Worm (Caenorhabditis elegans) whole organism, late embryonic: ENCODE measurements around the gene famh-136.

Experiments used
- C08G9.2 ChIP-seq: sonication (generic microtip); optimal IDR thresholded peaks from 2 replicates; lab custom pipeline; 2016; ENCODE audit warnings: mild to moderate bottlenecking, missing genetic modification characterization, moderate library complexity, missing compliant biosample characterization
- C38D4.7 ChIP-seq: fragments of 200-800 bp; sonication (Bioruptor generic); optimal IDR thresholded peaks from 2 replicates; lab custom pipeline; 2018; ENCODE audit warnings: mild to moderate bottlenecking, missing genetic modification characterization, moderate library complexity, missing compliant biosample characterization
- K02D7.2 ChIP-seq: sonication (generic microtip); optimal IDR thresholded peaks from 2 replicates; lab custom pipeline; 2017; ENCODE audit warnings: mild to moderate bottlenecking, missing genetic modification characterization, missing compliant biosample characterization
- T23F11.4 ChIP-seq: fragments of 200-800 bp; sonication (Bioruptor generic); optimal IDR thresholded peaks from 2 replicates; lab custom pipeline; 2018; ENCODE audit warnings: mild to moderate bottlenecking, missing genetic modification characterization, missing compliant biosample characterization
- ama-1 ChIP-seq: fragments of 150-350 bp; optimal IDR thresholded peaks from 2 replicates; lab custom pipeline; 2014
- ceh-18 ChIP-seq: sonication (generic microtip); optimal IDR thresholded peaks from 2 replicates; lab custom pipeline; 2016; ENCODE audit warnings: missing genetic modification characterization, missing compliant biosample characterization
- ceh-19 ChIP-seq: fragments of 200-800 bp; sonication (Bioruptor generic); optimal IDR thresholded peaks from 2 replicates; lab custom pipeline; 2018; ENCODE audit warnings: mild to moderate bottlenecking, missing genetic modification characterization, missing compliant biosample characterization
- ceh-2 ChIP-seq: sonication (generic microtip); optimal IDR thresholded peaks from 2 replicates; lab custom pipeline; 2016; ENCODE audit warnings: missing genotype, missing genetic modification characterization, missing compliant biosample characterization
- ceh-22 ChIP-seq: sonication (generic microtip); optimal IDR thresholded peaks from 2 replicates; lab custom pipeline; 2017; ENCODE audit warnings: missing biosample characterization, missing genetic modification characterization
- ceh-24 ChIP-seq: sonication (generic microtip); optimal IDR thresholded peaks from 2 replicates; lab custom pipeline; 2016; ENCODE audit warnings: mild to moderate bottlenecking, missing genetic modification characterization, missing compliant biosample characterization
- ceh-48 ChIP-seq: sonication (generic microtip); optimal IDR thresholded peaks from 2 replicates; lab custom pipeline; 2016; ENCODE audit warnings: missing genetic modification characterization, inconsistent platforms, missing compliant biosample characterization
- ceh-6 ChIP-seq: fragments of 200-800 bp; sonication (Bioruptor generic); optimal IDR thresholded peaks from 2 replicates; lab custom pipeline; 2018; ENCODE audit warnings: mild to moderate bottlenecking, missing genetic modification characterization, missing compliant biosample characterization
- ceh-9 ChIP-seq: sonication (generic microtip); optimal IDR thresholded peaks from 2 replicates; lab custom pipeline; 2016; ENCODE audit warnings: mild to moderate bottlenecking, missing genetic modification characterization, inconsistent platforms, missing compliant biosample characterization
- dve-1 ChIP-seq: sonication (generic microtip); optimal IDR thresholded peaks from 2 replicates; lab custom pipeline; 2017; ENCODE audit warnings: antibody characterized with exemption, mild to moderate bottlenecking, missing genetic modification characterization, missing compliant biosample characterization
- elt-2 ChIP-seq: sonication (generic microtip); optimal IDR thresholded peaks from 2 replicates; lab custom pipeline; 2016; ENCODE audit warnings: missing genetic modification reagents, missing genetic modification characterization, missing compliant biosample characterization
- elt-4 ChIP-seq: sonication (generic microtip); optimal IDR thresholded peaks from 2 replicates; lab custom pipeline; 2016; ENCODE audit warnings: missing genetic modification characterization, missing compliant biosample characterization
- eyg-1 ChIP-seq: sonication (generic microtip); optimal IDR thresholded peaks from 2 replicates; lab custom pipeline; 2016; ENCODE audit warnings: missing genotype, missing genetic modification characterization, missing compliant biosample characterization
- fkh-6 ChIP-seq: sonication (generic microtip); optimal IDR thresholded peaks from 2 replicates; lab custom pipeline; 2016; ENCODE audit warnings: missing genetic modification characterization, missing compliant biosample characterization
- hlh-6 ChIP-seq: sonication (generic microtip); optimal IDR thresholded peaks from 2 replicates; lab custom pipeline; 2016; ENCODE audit warnings: missing genotype, missing genetic modification characterization, missing compliant biosample characterization
- lim-6 ChIP-seq: sonication (generic microtip); optimal IDR thresholded peaks from 2 replicates; lab custom pipeline; 2016; ENCODE audit warnings: missing genetic modification characterization, missing compliant biosample characterization
- lin-11 ChIP-seq: fragments of 200-800 bp; sonication (Bioruptor generic); optimal IDR thresholded peaks from 2 replicates; lab custom pipeline; 2018; ENCODE audit warnings: mild to moderate bottlenecking, missing genetic modification characterization, missing compliant biosample characterization
- nfya-1 ChIP-seq: sonication (generic microtip); optimal IDR thresholded peaks from 2 replicates; lab custom pipeline; 2017; ENCODE audit warnings: missing genetic modification characterization, mild to moderate bottlenecking, missing compliant biosample characterization, antibody characterized with exemption, moderate library complexity
- npax-4 ChIP-seq: sonication (generic microtip); optimal IDR thresholded peaks from 2 replicates; lab custom pipeline; 2016; ENCODE audit warnings: missing genetic modification characterization, missing compliant biosample characterization
- pha-4 ChIP-seq: fragments of 150-350 bp; optimal IDR thresholded peaks from 2 replicates; lab custom pipeline; 2018; ENCODE audit warnings: missing biosample characterization, missing genetic modification reagents, missing genetic modification characterization
- pros-1 ChIP-seq: fragments of 150-350 bp; optimal IDR thresholded peaks from 2 replicates; lab custom pipeline; 2014; ENCODE audit warnings: missing biosample characterization, missing genetic modification reagents, missing genetic modification characterization
- rnt-1 ChIP-seq: sonication (generic microtip); optimal IDR thresholded peaks from 2 replicates; lab custom pipeline; 2016; ENCODE audit warnings: missing genetic modification characterization, missing compliant biosample characterization
- sdc-2 ChIP-seq: sonication (generic microtip); optimal IDR thresholded peaks from 2 replicates; lab custom pipeline; 2016; ENCODE audit warnings: missing genotype, missing genetic modification characterization, missing compliant biosample characterization
- sox-2 ChIP-seq: fragments of 200-800 bp; sonication (Bioruptor generic); IDR thresholded peaks from 2 replicates; pipeline ENCODE4 v1.3.6; 2022; ENCODE audit warnings: missing genetic modification reagents, missing genetic modification characterization, missing compliant biosample characterization
- sox-4 ChIP-seq: sonication (generic microtip); optimal IDR thresholded peaks from 2 replicates; lab custom pipeline; 2017; ENCODE audit warnings: mild to moderate bottlenecking, missing genetic modification characterization, inconsistent platforms, missing compliant biosample characterization
- tbx-2 ChIP-seq: sonication (generic microtip); optimal IDR thresholded peaks from 2 replicates; lab custom pipeline; 2016; ENCODE audit warnings: missing genetic modification characterization, missing compliant biosample characterization
- unc-55 ChIP-seq: sonication (generic microtip); optimal IDR thresholded peaks from 2 replicates; lab custom pipeline; 2017; ENCODE audit warnings: missing biosample characterization, missing genetic modification reagents, missing genetic modification characterization
- ztf-16 ChIP-seq: sonication (generic microtip); optimal IDR thresholded peaks from 2 replicates; lab custom pipeline; 2017; ENCODE audit warnings: missing genetic modification characterization, missing compliant biosample characterization

The famh-136 gene

ce11 chrIII:8917879-8918381 lies 30.4 kb downstream of the famh-136 start, which contains the start of gene cdc-25.3:
TSS of gene cdc-25.3 (minus strand) at chrIII:8917929.
- TF ChIP-seq ceh-6 (no peak), sox-4 (tag; lab: Kevin White, UChicago) (no peak), eyg-1 (tag; lab: Kevin White, UChicago) (no peak), ceh-48 (tag; lab: Kevin White, UChicago) (no peak)

ce11 chrIII:8919784-8920183 lies 32.2 kb downstream of the famh-136 start, which contains the start of gene ZK637.15:
TSS of gene ZK637.15 (plus strand) at chrIII:8920084.
- TF ChIP-seq ceh-6 (no peak), hlh-6 (tag; lab: Kevin White, UChicago) (no peak)

- TF ChIP-seq sdc-2 (tag; lab: Kevin White, UChicago) (no peak), ama-1 (peak; percentile 22), npax-4 (tag; lab: Kevin White, UChicago) (no peak), ceh-18 (tag; lab: Kevin White, UChicago) (peak; percentile 7), nfya-1 (tag; lab: Kevin White, UChicago) (peak; percentile 34)
Observed at ce11 chrIII:8922061-8922460, 34.5 kb downstream of the famh-136 start.

- TF ChIP-seq unc-55 (GFP tag; lab: Kevin White, UChicago), result peak; percentile 61
- no peak for TF ChIP-seq ceh-22 (tag; lab: Kevin White, UChicago)
- TF ChIP-seq, all 69 proteins: peak for 1
Observed at ce11 chrIII:8923240-8923734, 35.7 kb downstream of the famh-136 start, which contains the start of gene glb-1. TSS of gene glb-1 (minus strand) at chrIII:8923290.

DNA sequence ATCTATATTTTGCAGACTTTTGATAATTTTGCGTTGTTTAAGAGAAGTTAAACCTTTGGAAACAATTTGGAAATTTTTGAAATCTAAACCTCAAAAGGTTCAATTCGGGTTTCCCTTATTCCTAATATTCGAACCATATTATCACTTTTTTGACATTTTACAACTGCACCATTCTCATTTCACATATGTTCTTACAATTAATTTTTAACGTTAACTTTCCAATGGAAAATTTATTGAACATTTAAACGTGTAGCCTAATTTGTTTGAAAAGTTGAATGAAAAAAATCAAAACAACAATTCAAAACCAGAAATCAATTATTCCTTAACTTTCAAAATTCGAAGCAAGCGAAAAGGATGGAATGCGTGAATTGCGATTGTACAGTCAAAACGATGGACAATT lies 36.4 kb downstream of the famh-136 start, which contains the start of gene ZK637.12:
ZK637.12 (plus strand) TSS at position 301 of the 400 bp plus-strand sequence.
- no peak for TF ChIP-seq C08G9.2 (tag; lab: Kevin White, UChicago)
- no peak for TF ChIP-seq lin-11
- TF ChIP-seq elt-2 (tag; lab: Kevin White, UChicago), result no peak
- no peak for TF ChIP-seq fkh-6 (tag; lab: Kevin White, UChicago)
- no peak for TF ChIP-seq pros-1 (tag; lab: Kevin White, UChicago)
- no peak for TF ChIP-seq C38D4.7
- no peak for TF ChIP-seq rnt-1 (tag; lab: Kevin White, UChicago)
- no peak for TF ChIP-seq unc-55 (GFP tag; lab: Kevin White, UChicago)
- no peak for TF ChIP-seq ceh-19
- no peak for TF ChIP-seq dve-1
- no peak for TF ChIP-seq sox-2 (GFP tag; lab: Robert Waterston, UW)
- no peak for TF ChIP-seq ztf-16 (tag; lab: Kevin White, UChicago)
- TF ChIP-seq elt-4 (tag; lab: Kevin White, UChicago), result no peak
- no peak for TF ChIP-seq ceh-9
- no peak for TF ChIP-seq ceh-2 (tag; lab: Kevin White, UChicago)
- no peak for TF ChIP-seq lim-6 (tag; lab: Kevin White, UChicago)
- no peak for TF ChIP-seq pha-4 (tag; lab: Kevin White, UChicago)
- TF ChIP-seq K02D7.2 (tag; lab: Kevin White, UChicago), result no peak
- TF ChIP-seq ceh-22 (tag; lab: Kevin White, UChicago), result no peak

DNA sequence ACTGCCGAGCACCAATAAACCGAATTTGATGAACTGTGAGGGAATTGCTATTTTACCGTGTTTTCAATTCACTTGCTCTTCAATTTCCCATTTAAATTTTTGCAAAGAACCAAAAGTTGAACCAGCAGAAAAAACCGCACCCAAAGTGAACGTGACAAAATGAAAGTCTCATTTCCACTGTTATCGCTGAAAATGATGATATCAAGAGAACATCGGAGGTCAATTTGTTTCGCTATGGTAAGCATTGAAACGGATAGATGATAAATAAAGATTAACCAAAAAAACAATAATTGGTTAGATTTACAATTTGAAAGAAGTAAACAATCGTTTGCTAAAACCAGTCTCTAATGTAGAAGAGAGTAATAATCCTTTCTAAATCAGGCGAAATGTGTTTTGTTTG lies 38.0 kb downstream of the famh-136 start:
- no peak for TF ChIP-seq tbx-2
- no peak for TF ChIP-seq T23F11.4 (GFP tag; lab: Kevin White, UChicago)
- no peak for TF ChIP-seq lim-6 (tag; lab: Kevin White, UChicago)
- no peak for TF ChIP-seq pha-4 (tag; lab: Kevin White, UChicago)
- no peak for TF ChIP-seq ceh-19
- TF ChIP-seq sdc-2 (tag; lab: Kevin White, UChicago), result no peak
- no peak for TF ChIP-seq ceh-24
- TF ChIP-seq ceh-18 (tag; lab: Kevin White, UChicago), result no peak
